Fruit fly (Drosophila melanogaster) whole organism, embryonic: Measurements from ENCODE around the gene CG44362.

Experiments
- Ada2b ChIP-seq: fragments of 200-800 bp; sonication (Bioruptor generic); IDR thresholded peaks from 2 replicates; pipeline ENCODE4 v1.3.6; 2022; ENCODE audit warnings: missing biosample characterization, missing genetic modification characterization
- BEAF-32 ChIP-seq: fragments of 200-800 bp; sonication (Bioruptor generic); optimal IDR thresholded peaks from 3 replicates; lab custom pipeline; 2017; ENCODE audit warnings: missing biosample characterization, missing genetic modification characterization, mild to moderate bottlenecking, moderate library complexity, missing genetic modification reagents
- C15 ChIP-seq: fragments of 200-800 bp; sonication (Bioruptor generic); IDR thresholded peaks from 3 replicates; pipeline ENCODE4 v1.3.6; 2022; ENCODE audit warnings: missing biosample characterization, missing genetic modification characterization
- CG10366 ChIP-seq: fragments of 200-800 bp; sonication (Bioruptor generic); IDR thresholded peaks from 2 replicates; pipeline ENCODE4 v1.3.6; 2022; ENCODE audit warnings: missing biosample characterization, missing genetic modification characterization
- CG11695 ChIP-seq: fragments of 200-800 bp; sonication (Bioruptor generic); IDR thresholded peaks from 3 replicates; pipeline ENCODE4 v1.3.6; 2022; ENCODE audit warnings: missing biosample characterization, missing genetic modification characterization
- CG14050 ChIP-seq: fragments of 200-800 bp; sonication (Bioruptor generic); IDR thresholded peaks from 3 replicates; pipeline ENCODE4 v1.3.6; 2022; ENCODE audit warnings: missing biosample characterization, missing genetic modification characterization
- CG15269 ChIP-seq: fragments of 200-800 bp; sonication (Bioruptor generic); optimal IDR thresholded peaks from 2 replicates; lab custom pipeline; 2018; ENCODE audit warnings: missing biosample characterization, mild to moderate bottlenecking, missing genetic modification characterization, moderate library complexity
- CG1529 ChIP-seq: fragments of 200-800 bp; sonication (Bioruptor generic); optimal IDR thresholded peaks from 3 replicates; lab custom pipeline; 2018; ENCODE audit warnings: missing biosample characterization, missing genetic modification characterization
- CG16863 ChIP-seq: fragments of 200-800 bp; sonication (Bioruptor generic); optimal IDR thresholded peaks from 3 replicates; lab custom pipeline; 2016; ENCODE audit warnings: missing biosample characterization, missing genetic modification characterization
- CG17359 ChIP-seq: fragments of 200-800 bp; sonication (Bioruptor generic); optimal IDR thresholded peaks from 3 replicates; lab custom pipeline; 2018; ENCODE audit warnings: missing biosample characterization, mild to moderate bottlenecking, missing genetic modification characterization, moderate library complexity
- CG17568 ChIP-seq: fragments of 200-800 bp; sonication (Bioruptor generic); optimal IDR thresholded peaks from 2 replicates; lab custom pipeline; 2018; ENCODE audit warnings: missing biosample characterization, mild to moderate bottlenecking, missing genetic modification characterization, moderate library complexity
- CG1792 ChIP-seq: fragments of 200-800 bp; sonication (Bioruptor generic); optimal IDR thresholded peaks from 2 replicates; lab custom pipeline; 2016; ENCODE audit warnings: missing biosample characterization, missing genetic modification characterization
- CG18262 ChIP-seq: fragments of 200-800 bp; optimal IDR thresholded peaks from 3 replicates; lab custom pipeline; 2019; ENCODE audit warnings: missing biosample characterization, mild to moderate bottlenecking, missing genetic modification characterization, moderate library complexity
- CG2120 ChIP-seq: fragments of 200-800 bp; sonication (Bioruptor generic); optimal IDR thresholded peaks from 3 replicates; lab custom pipeline; 2016; ENCODE audit warnings: missing biosample characterization, missing genetic modification characterization
- CG2199 ChIP-seq: fragments of 200-800 bp; sonication (Bioruptor generic); IDR thresholded peaks from 3 replicates; pipeline ENCODE4 v1.3.6; 2022; ENCODE audit warnings: missing biosample characterization, missing genetic modification characterization
- CG2712 ChIP-seq: fragments of 200-800 bp; optimal IDR thresholded peaks from 3 replicates; lab custom pipeline; 2019; ENCODE audit warnings: missing biosample characterization, mild to moderate bottlenecking, missing genetic modification characterization, moderate library complexity
- CG34422 ChIP-seq: fragments of 200-800 bp; sonication (Bioruptor generic); IDR thresholded peaks from 3 replicates; pipeline ENCODE4 v1.3.6; 2022; ENCODE audit warnings: missing biosample characterization, missing genetic modification characterization
- CG4820 ChIP-seq: fragments of 200-800 bp; sonication (Bioruptor generic); optimal IDR thresholded peaks from 3 replicates; lab custom pipeline; 2016; ENCODE audit warnings: missing biosample characterization, missing genetic modification characterization
- CG5245 ChIP-seq: fragments of 200-800 bp; sonication (Bioruptor generic); optimal IDR thresholded peaks from 3 replicates; lab custom pipeline; 2016; ENCODE audit warnings: missing biosample characterization, missing genetic modification characterization
- CG6272 ChIP-seq: fragments of 200-800 bp; sonication (Bioruptor generic); IDR thresholded peaks from 2 replicates; pipeline ENCODE4 v1.3.6; 2022; ENCODE audit warnings: missing biosample characterization, missing genetic modification characterization
- CG6854 ChIP-seq: fragments of 200-800 bp; sonication (Bioruptor generic); optimal IDR thresholded peaks from 3 replicates; lab custom pipeline; 2017; ENCODE audit warnings: missing biosample characterization, mild to moderate bottlenecking, missing genetic modification characterization
- CG7786 ChIP-seq: fragments of 200-800 bp; sonication (Bioruptor generic); optimal IDR thresholded peaks from 2 replicates; lab custom pipeline; 2016; ENCODE audit warnings: missing biosample characterization, missing genetic modification characterization
- CG8089 ChIP-seq: fragments of 200-800 bp; sonication (Bioruptor generic); optimal IDR thresholded peaks from 3 replicates; lab custom pipeline; 2016; ENCODE audit warnings: missing biosample characterization, missing genetic modification characterization
- CG8944 ChIP-seq: fragments of 200-800 bp; sonication (Bioruptor generic); optimal IDR thresholded peaks from 3 replicates; lab custom pipeline; 2016; ENCODE audit warnings: missing biosample characterization, missing genetic modification characterization
- CTCF ChIP-seq: fragments of 200-800 bp; sonication (Bioruptor generic); optimal IDR thresholded peaks from 2 replicates; lab custom pipeline; 2017; ENCODE audit warnings: missing biosample characterization, mild to moderate bottlenecking, missing genetic modification characterization, moderate library complexity
- Dek ChIP-seq: fragments of 200-800 bp; sonication (Bioruptor generic); optimal IDR thresholded peaks from 3 replicates; lab custom pipeline; 2019; ENCODE audit warnings: missing biosample characterization, mild to moderate bottlenecking, missing genetic modification characterization, moderate library complexity
- Hey ChIP-seq: fragments of 200-800 bp; sonication (Bioruptor generic); optimal IDR thresholded peaks from 3 replicates; lab custom pipeline; 2018; ENCODE audit warnings: missing biosample characterization, mild to moderate bottlenecking, missing genetic modification characterization
- HmgD ChIP-seq: fragments of 200-800 bp; sonication (Bioruptor generic); optimal IDR thresholded peaks from 3 replicates; lab custom pipeline; 2016; ENCODE audit warnings: missing biosample characterization, missing genetic modification characterization
- Kr ChIP-seq: fragments of 200-800 bp; sonication (Bioruptor generic); optimal IDR thresholded peaks from 2 replicates; lab custom pipeline; 2017; ENCODE audit warnings: missing biosample characterization, mild to moderate bottlenecking, missing genetic modification characterization
- NFAT ChIP-seq: fragments of 200-800 bp; sonication (Bioruptor generic); IDR thresholded peaks from 2 replicates; pipeline ENCODE4 v1.3.6; 2022; ENCODE audit warnings: missing biosample characterization, missing genetic modification characterization
- PHDP ChIP-seq: fragments of 200-800 bp; sonication (Bioruptor generic); optimal IDR thresholded peaks from 3 replicates; lab custom pipeline; 2018; ENCODE audit warnings: missing biosample characterization, mild to moderate bottlenecking, missing genetic modification characterization, moderate library complexity
- abd-A ChIP-seq: fragments of 200-800 bp; sonication (Bioruptor generic); optimal IDR thresholded peaks from 3 replicates; lab custom pipeline; 2019; ENCODE audit warnings: missing biosample characterization, mild to moderate bottlenecking, missing genetic modification characterization, moderate library complexity
- ac ChIP-seq: fragments of 200-800 bp; sonication (Bioruptor generic); optimal IDR thresholded peaks from 3 replicates; lab custom pipeline; 2017; ENCODE audit warnings: missing biosample characterization, mild to moderate bottlenecking, missing genetic modification characterization
- croc ChIP-seq: fragments of 200-800 bp; sonication (Bioruptor generic); conservative IDR thresholded peaks from 3 replicates; pipeline ENCODE4 v1.3.6; 2022; ENCODE audit warnings: missing biosample characterization, missing genetic modification characterization
- dati ChIP-seq: fragments of 200-800 bp; sonication (Bioruptor generic); IDR thresholded peaks from 2 replicates; pipeline ENCODE4 v1.3.6; 2022; ENCODE audit warnings: missing biosample characterization, missing genetic modification characterization
- dysf ChIP-seq: fragments of 200-800 bp; sonication (Bioruptor generic); IDR thresholded peaks from 3 replicates; pipeline ENCODE4 v1.3.6; 2022; ENCODE audit warnings: missing biosample characterization, missing genetic modification characterization
- gcm ChIP-seq: fragments of 200-800 bp; sonication (Bioruptor generic); optimal IDR thresholded peaks from 2 replicates; lab custom pipeline; 2019; ENCODE audit warnings: missing biosample characterization, mild to moderate bottlenecking, missing genetic modification characterization, moderate library complexity
- grau ChIP-seq: fragments of 200-800 bp; optimal IDR thresholded peaks from 3 replicates; lab custom pipeline; 2019; ENCODE audit warnings: missing biosample characterization, mild to moderate bottlenecking, missing genetic modification characterization, moderate library complexity
- gsb ChIP-seq: fragments of 200-800 bp; sonication (Bioruptor generic); IDR thresholded peaks from 2 replicates; pipeline ENCODE4 v1.3.6; 2022; ENCODE audit warnings: missing biosample characterization, missing genetic modification characterization
- gt ChIP-seq: fragments of 200-800 bp; sonication (Bioruptor generic); IDR thresholded peaks from 2 replicates; pipeline ENCODE4 v1.3.6; 2022; ENCODE audit warnings: missing biosample characterization, missing genetic modification characterization
- nerfin-1 ChIP-seq: fragments of 200-800 bp; sonication (Bioruptor generic); optimal IDR thresholded peaks from 3 replicates; lab custom pipeline; 2019; ENCODE audit warnings: missing biosample characterization, mild to moderate bottlenecking, missing genetic modification characterization, moderate library complexity
- nmo ChIP-seq: fragments of 200-800 bp; sonication (Bioruptor generic); optimal IDR thresholded peaks from 2 replicates; lab custom pipeline; 2018; ENCODE audit warnings: missing biosample characterization, mild to moderate bottlenecking, missing genetic modification characterization, moderate library complexity
- pb ChIP-seq: fragments of 200-800 bp; sonication (Bioruptor generic); optimal IDR thresholded peaks from 3 replicates; lab custom pipeline; 2016; ENCODE audit warnings: missing biosample characterization, missing genetic modification characterization
- phol ChIP-seq: fragments of 200-800 bp; sonication (Bioruptor generic); optimal IDR thresholded peaks from 3 replicates; lab custom pipeline; 2018; ENCODE audit warnings: missing biosample characterization, mild to moderate bottlenecking, missing genetic modification characterization, moderate library complexity
- pita ChIP-seq: fragments of 200-800 bp; sonication (Bioruptor generic); optimal IDR thresholded peaks from 2 replicates; lab custom pipeline; 2017; ENCODE audit warnings: missing biosample characterization, mild to moderate bottlenecking, missing genetic modification characterization
- pzg ChIP-seq: fragments of 200-800 bp; sonication (Bioruptor generic); optimal IDR thresholded peaks from 3 replicates; lab custom pipeline; 2018; ENCODE audit warnings: missing biosample characterization, mild to moderate bottlenecking, missing genetic modification characterization, moderate library complexity
- tgo ChIP-seq: fragments of 200-800 bp; sonication (Bioruptor generic); IDR thresholded peaks from 3 replicates; pipeline ENCODE4 v1.3.6; 2022; ENCODE audit warnings: missing biosample characterization, missing genetic modification characterization
- ttk ChIP-seq: fragments of 200-800 bp; sonication (Bioruptor generic); IDR thresholded peaks from 2 replicates; pipeline ENCODE4 v2.1.2; 2022; ENCODE audit warnings: missing biosample characterization, missing genetic modification characterization
- unc-4 ChIP-seq: fragments of 200-800 bp; sonication (Bioruptor generic); IDR thresholded peaks from 2 replicates; pipeline ENCODE4 v1.3.6; 2022; ENCODE audit warnings: missing biosample characterization, missing genetic modification characterization; ENCODE audit not compliant: partially characterized antibody
- vvl ChIP-seq: fragments of 200-800 bp; sonication (Bioruptor generic); IDR thresholded peaks from 2 replicates; pipeline ENCODE4 v1.3.6; 2022; ENCODE audit warnings: missing biosample characterization, missing genetic modification characterization
- wdn ChIP-seq: fragments of 200-800 bp; sonication (Bioruptor generic); IDR thresholded peaks from 2 replicates; pipeline ENCODE4 v1.3.6; 2022; ENCODE audit warnings: missing biosample characterization, missing genetic modification characterization
- zfh2 ChIP-seq: fragments of 200-800 bp; sonication (Bioruptor generic); optimal IDR thresholded peaks from 2 replicates; lab custom pipeline; 2016; ENCODE audit warnings: missing biosample characterization, missing genetic modification characterization

Gene CG44362

DNA sequence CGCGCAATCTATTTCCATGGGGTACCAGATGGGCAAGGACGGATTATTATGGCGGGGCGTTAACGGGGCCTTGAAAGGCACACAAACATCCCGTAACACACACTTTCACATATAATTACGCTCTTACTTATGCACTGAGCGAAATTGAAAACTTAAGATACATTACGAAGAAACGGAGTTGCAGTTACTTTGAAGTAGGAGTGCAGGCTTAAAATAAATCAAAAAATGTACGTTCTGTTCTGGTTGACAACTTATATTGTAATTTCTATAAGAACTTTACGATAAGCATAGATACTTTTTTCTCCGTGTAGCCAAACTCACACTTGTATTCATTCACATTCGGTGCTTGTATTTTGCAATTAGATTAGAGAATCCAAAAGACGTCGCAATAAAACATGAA lies 44.3 kb upstream of the CG44362 start (continued):
- TF ChIP-seq tgo (peak; percentile 82), HmgD (GFP tag; lab: Kevin White, UChicago) (peak; percentile 51), CG6272 (GFP tag; lab: Robert Waterston, UW) (peak; percentile 75), pzg (GFP tag; lab: Kevin White, UChicago) (peak; percentile 10), CG2120 (peak; percentile 98), CG16863 (peak; percentile 77), CG34422 (GFP tag; lab: Robert Waterston, UW) (peak; percentile 83), CG2199 (GFP tag; lab: Robert Waterston, UW) (no peak), croc (GFP tag; lab: Robert Waterston, UW) (no peak), gt (GFP tag; lab: Robert Waterston, UW) (no peak), NFAT (GFP tag; lab: Robert Waterston, UW) (peak; percentile 87), CG1792 (GFP tag; lab: Kevin White, UChicago) (peak; percentile 85), CG4820 (peak; percentile 76), Ada2b (peak; percentile 89), dati (GFP tag; lab: Robert Waterston, UW) (peak; percentile 56; the same call in 1 of the 2 replicates), CG8089 (peak; percentile 71), CTCF (GFP tag; lab: Kevin White, UChicago) (no peak), Dek (peak; percentile 88), CG17359 (peak; percentile 58), CG6854 (GFP tag; lab: Kevin White, UChicago) (peak; percentile 80), gsb (GFP tag; lab: Robert Waterston, UW) (peak; percentile 81), nerfin-1 (peak; percentile 37), gcm (GFP tag; lab: Kevin White, UChicago) (peak; percentile 63), CG11695 (GFP tag; lab: Robert Waterston, UW) (peak; percentile 77), zfh2 (GFP tag; lab: Kevin White, UChicago) (peak; percentile 96), Kr (GFP tag; lab: Kevin White, UChicago) (no peak), pita (no peak), grau (peak; percentile 90), CG7786 (GFP tag; lab: Kevin White, UChicago) (peak; percentile 95), BEAF-32 (GFP tag; lab: Kevin White, UChicago) (no peak), CG2712 (tag; lab: Kevin White, UChicago) (peak; percentile 76), nmo (GFP tag; lab: Kevin White, UChicago) (peak; percentile 59), CG17568 (GFP tag; lab: Kevin White, UChicago) (peak; percentile 71), PHDP (tag; lab: Kevin White, UChicago) (peak; percentile 92), ac (GFP tag; lab: Kevin White, UChicago) (no peak), abd-A (tag; lab: Kevin White, UChicago) (peak; percentile 6), unc-4 (GFP tag; lab: Robert Waterston, UW) (no peak), CG10366 (GFP tag; lab: Robert Waterston, UW) (peak; percentile 83), dysf (GFP tag; lab: Robert Waterston, UW) (peak; percentile 92), pb (peak; percentile 62), phol (tag; lab: Kevin White, UChicago) (peak; percentile 61), wdn (GFP tag; lab: Robert Waterston, UW) (peak; percentile 89), vvl (peak; percentile 92), CG8944 (peak; percentile 83), CG5245 (GFP tag; lab: Kevin White, UChicago) (peak; percentile 77), CG1529 (peak; percentile 56), ttk (GFP tag; lab: Robert Waterston, UW) (peak; percentile 58; the same call in 1 of the 2 replicates), Hey (tag; lab: Kevin White, UChicago) (peak; percentile 49), C15 (GFP tag; lab: Robert Waterston, UW) (peak; percentile 47; the same call in 1 of the 3 replicates), CG14050 (GFP tag; lab: Robert Waterston, UW) (peak; percentile 71), CG18262 (tag; lab: Kevin White, UChicago) (peak; percentile 67), CG15269 (tag; lab: Kevin White, UChicago) (peak; percentile 89)
